Worm (Caenorhabditis elegans) whole organism, late embryonic: ENCODE results near the gene nasp-1.

Experiments
- ceh-30 ChIP-seq: fragments of 150-350 bp; optimal IDR thresholded peaks from 2 replicates; lab custom pipeline; 2014; ENCODE audit warnings: missing biosample characterization, missing genetic modification characterization
- ceh-31 ChIP-seq: sonication (generic microtip); optimal IDR thresholded peaks from 2 replicates; lab custom pipeline; 2016; ENCODE audit warnings: missing genetic modification characterization, missing compliant biosample characterization
- che-1 ChIP-seq: sonication (generic microtip); optimal IDR thresholded peaks from 2 replicates; lab custom pipeline; 2016; ENCODE audit warnings: mild to moderate bottlenecking, missing genetic modification characterization, missing compliant biosample characterization
- elt-4 ChIP-seq: sonication (generic microtip); optimal IDR thresholded peaks from 2 replicates; lab custom pipeline; 2016; ENCODE audit warnings: missing genetic modification characterization, missing compliant biosample characterization
- odd-2 ChIP-seq: sonication (generic microtip); optimal IDR thresholded peaks from 2 replicates; lab custom pipeline; 2017; ENCODE audit warnings: antibody characterized with exemption, mild to moderate bottlenecking, missing genetic modification characterization, missing compliant biosample characterization
- pha-4 ChIP-seq: fragments of 150-350 bp; optimal IDR thresholded peaks from 2 replicates; lab custom pipeline; 2018; ENCODE audit warnings: missing biosample characterization, missing genetic modification reagents, missing genetic modification characterization
- sox-4 ChIP-seq: sonication (generic microtip); optimal IDR thresholded peaks from 2 replicates; lab custom pipeline; 2017; ENCODE audit warnings: mild to moderate bottlenecking, missing genetic modification characterization, inconsistent platforms, missing compliant biosample characterization

DNA sequence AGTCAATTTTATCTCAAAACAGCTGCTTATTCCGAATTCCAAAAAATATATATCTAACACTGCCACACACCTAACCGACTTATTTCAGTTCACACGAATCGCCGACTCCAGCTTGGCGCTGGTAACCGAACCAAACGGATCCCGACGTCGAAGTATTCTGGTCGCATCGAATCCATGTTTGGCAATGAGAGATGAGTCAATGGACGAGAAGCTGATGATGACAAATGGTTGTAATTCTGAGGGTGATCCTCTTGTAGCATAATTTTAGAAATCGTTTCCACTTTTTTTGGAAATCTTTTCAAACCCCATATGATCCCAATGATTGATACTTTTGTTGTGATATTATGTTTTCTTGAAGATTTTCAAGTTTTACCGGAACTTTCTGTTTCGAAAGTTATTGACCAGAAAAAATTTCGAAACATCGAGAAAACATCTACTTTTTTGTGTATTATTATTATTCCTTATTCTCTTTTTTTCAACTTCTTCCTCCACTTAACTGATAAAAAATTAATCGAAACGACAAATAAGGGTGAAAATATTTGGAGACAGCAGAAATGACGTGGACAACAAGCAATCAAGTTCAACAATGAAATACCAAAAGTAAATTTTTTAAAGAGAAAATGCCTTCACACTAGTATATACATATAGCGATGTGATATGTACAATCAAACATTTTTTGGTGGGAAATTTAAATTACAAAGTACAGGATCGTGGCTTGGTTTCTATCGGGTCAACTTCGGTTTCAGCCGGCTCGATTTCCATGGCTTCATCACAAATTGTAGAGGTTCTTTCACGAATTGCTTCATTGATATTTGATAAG is 43.7 kb downstream of the nasp-1 start:
- TF ChIP-seq ceh-30 (tag; lab: Kevin White, UChicago) (no peak), elt-4 (tag; lab: Kevin White, UChicago) (no peak), ceh-31 (no peak), che-1 (tag; lab: Kevin White, UChicago) (no peak), pha-4 (no peak), sox-4 (no peak), odd-2 (no peak)
